Worm (Caenorhabditis elegans): ENCODE data around the gene lcmt-1.

Gene lcmt-1

DNA sequence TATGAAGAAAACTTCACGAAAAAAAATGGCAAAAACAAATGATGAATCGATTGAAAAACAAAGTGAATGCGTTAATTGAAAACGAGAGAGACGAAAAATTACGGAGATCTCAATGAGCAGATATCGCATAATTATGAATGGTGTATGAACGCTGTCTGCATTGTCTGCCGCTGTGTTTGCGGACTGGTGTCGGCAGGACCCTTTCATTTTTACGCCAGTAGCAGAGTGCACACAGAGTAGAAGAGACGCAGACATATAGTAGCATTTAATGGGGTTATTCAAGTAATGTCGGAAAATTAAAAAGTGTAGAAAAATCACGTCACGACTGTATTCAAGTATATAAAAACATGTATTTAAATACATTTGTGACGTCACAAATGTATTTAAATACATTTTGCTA, 37.6 kb downstream of the lcmt-1 start:
- TF ChIP-seq mxl-3 (GFP tag; optimal IDR thresholded peaks at IDR 0.05) (no peak), mes-2 (tag; optimal IDR thresholded peaks at IDR 0.05; ENCODE audit: poor library complexity, severe bottlenecking) (peak; percentile 65)

- no peak for TF ChIP-seq R02D3.7 (tag; optimal IDR thresholded peaks at IDR 0.05)
- no peak for TF ChIP-seq T26A8.4 (GFP tag; IDR thresholded peaks at IDR 0.05)
- TF ChIP-seq saeg-2 (GFP tag; IDR thresholded peaks at IDR 0.05) = no peak
- no peak for TF ChIP-seq vab-7 (GFP tag; IDR thresholded peaks at IDR 0.05)
- TF ChIP-seq ama-1 (optimal IDR thresholded peaks at IDR 0.05) = no peak
- TF ChIP-seq ztf-7 (tag; optimal IDR thresholded peaks at IDR 0.05) = no peak
- TF ChIP-seq nhr-6 (tag; optimal IDR thresholded peaks at IDR 0.05) = no peak
- TF ChIP-seq cey-2 (tag; optimal IDR thresholded peaks at IDR 0.05; ENCODE audit: borderline replicate concordance, insufficient read depth) = no peak
- no peak for TF ChIP-seq zfp-2 (tag; optimal IDR thresholded peaks at IDR 0.05)
- TF ChIP-seq tag-97 (GFP tag; IDR thresholded peaks at IDR 0.05) = no peak
- no peak for TF ChIP-seq nhr-28 (tag; optimal IDR thresholded peaks at IDR 0.05)
- no peak for TF ChIP-seq daf-12 (tag; optimal IDR thresholded peaks at IDR 0.05)
Observed at ce11 chrIII:4381343-4381742, 38.1 kb downstream of the lcmt-1 start, which contains the start of gene pals-27. TSS of gene pals-27 (plus strand) at chrIII:4381643.

DNA sequence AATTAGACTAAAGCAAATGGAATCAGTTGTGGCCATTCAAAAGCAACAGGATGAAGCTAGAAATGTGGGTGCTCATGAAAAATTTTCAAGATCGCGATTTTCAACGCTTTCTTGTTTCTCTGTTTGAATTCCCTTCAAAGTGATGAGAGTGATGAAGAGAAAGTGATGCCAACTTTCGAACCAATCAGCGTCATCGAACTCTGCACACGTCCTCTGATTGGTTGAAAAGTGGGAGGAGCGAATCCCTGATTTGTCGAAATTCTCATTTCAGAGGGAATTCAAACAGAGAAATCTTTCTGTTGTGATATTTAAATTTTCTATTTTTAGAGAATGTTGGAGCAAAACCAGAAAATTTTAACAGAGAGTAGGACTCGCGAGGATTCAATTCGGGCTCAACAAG, 38.9 kb downstream of the lcmt-1 start:
- TF ChIP-seq egl-27 (tag; optimal IDR thresholded peaks at IDR 0.05) (no peak), aha-1 (tag) (peak; percentile 87)

DNA sequence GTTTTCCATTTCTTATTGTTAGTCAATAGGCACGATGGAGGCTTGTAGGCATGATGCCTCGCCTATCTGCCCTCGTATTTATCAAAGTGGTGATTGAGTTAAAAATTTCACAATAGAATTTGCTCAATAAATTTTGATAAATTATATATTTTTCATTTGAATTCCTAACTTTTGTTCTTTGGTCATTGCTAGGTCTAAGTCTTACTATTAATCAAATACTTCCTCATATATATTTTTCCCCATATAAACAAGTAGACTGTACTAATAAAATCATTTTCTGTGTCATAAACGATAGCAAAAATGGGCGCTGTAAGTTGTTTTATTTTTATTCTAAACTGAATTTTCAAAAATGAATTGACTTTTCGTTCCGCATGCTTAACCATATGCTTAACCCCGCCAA, 41.2 kb downstream of the lcmt-1 start, which contains the start of gene pals-28:
Gene pals-28 (plus strand): TSS at position 301 of the 400 bp plus-strand sequence.
- TF ChIP-seq ZK337.2 (GFP tag; IDR thresholded peaks at IDR 0.05) (no peak), tag-97 (GFP tag; IDR thresholded peaks at IDR 0.05) (no peak), mes-2 (tag; optimal IDR thresholded peaks at IDR 0.05; ENCODE audit: poor library complexity, severe bottlenecking) (no peak), nhr-10 (tag; optimal IDR thresholded peaks at IDR 0.05) (no peak)

ce11 chrIII:4390421-4390820, 47.2 kb downstream of the lcmt-1 start:
- TF ChIP-seq snpc-4 (tag; optimal IDR thresholded peaks at IDR 0.05) = no peak
- TF ChIP-seq tra-1 (GFP tag; IDR thresholded peaks at IDR 0.05) = no peak
- no peak for TF ChIP-seq mdt-29 (GFP tag; IDR thresholded peaks at IDR 0.05)
- no peak for TF ChIP-seq tag-97 (GFP tag; IDR thresholded peaks at IDR 0.05)
- no peak for TF ChIP-seq Y75B8A.6 (GFP tag; IDR thresholded peaks at IDR 0.05)
- no peak for TF ChIP-seq hlh-30 (tag; optimal IDR thresholded peaks at IDR 0.05; ENCODE audit: insufficient read depth)
- TF ChIP-seq ama-1 (optimal IDR thresholded peaks at IDR 0.05) = no peak
- TF ChIP-seq fkh-10 (GFP tag; optimal IDR thresholded peaks at IDR 0.05) = no peak
- no peak for TF ChIP-seq lin-1 (GFP tag; IDR thresholded peaks at IDR 0.05)

ce11 chrIII:4391319-4391718, 48.1 kb downstream of the lcmt-1 start:
- TF ChIP-seq ceh-62 (tag; optimal IDR thresholded peaks at IDR 0.05) (no peak), F37D6.2 (tag; optimal IDR thresholded peaks at IDR 0.05) (no peak), ZK546.5 (tag; optimal IDR thresholded peaks at IDR 0.05) (no peak), aha-1 (tag) (no peak), php-3 (GFP tag; IDR thresholded peaks at IDR 0.05) (no peak), dve-1 (tag; optimal IDR thresholded peaks at IDR 0.05; ENCODE audit: insufficient read depth) (no peak), nhr-41 (GFP tag; IDR thresholded peaks at IDR 0.05) (no peak), nhr-76 (tag; optimal IDR thresholded peaks at IDR 0.05) (no peak), F10B5.3 (tag; optimal IDR thresholded peaks at IDR 0.05) (no peak), spr-1 (tag; optimal IDR thresholded peaks at IDR 0.05) (no peak), nhr-48 (tag; optimal IDR thresholded peaks at IDR 0.05) (no peak), mxl-2 (GFP tag; conservative IDR thresholded peaks at IDR 0.05) (no peak), cey-2 (tag; optimal IDR thresholded peaks at IDR 0.05; ENCODE audit: borderline replicate concordance, insufficient read depth) (no peak), nhr-237 (tag; optimal IDR thresholded peaks at IDR 0.05) (no peak), Y5F2A.4 (GFP tag; optimal IDR thresholded peaks at IDR 0.05) (no peak), lin-13 (GFP tag; optimal IDR thresholded peaks at IDR 0.05) (no peak), pqm-1 (tag; optimal IDR thresholded peaks at IDR 0.05) (no peak), set-16 (GFP tag; IDR thresholded peaks at IDR 0.05) (no peak)

Measured in whole organism, L4 larva.